Worm (Caenorhabditis elegans) whole organism, early embryonic: ENCODE measurements around the gene T01D1.7.

Experiments used
- B0310.2 ChIP-seq: sonication (generic microtip); optimal IDR thresholded peaks from 2 replicates; lab custom pipeline; 2016; ENCODE audit warnings: mild to moderate bottlenecking, missing genetic modification characterization, missing compliant biosample characterization
- F13C5.2 ChIP-seq: sonication (generic microtip); optimal IDR thresholded peaks from 2 replicates; lab custom pipeline; 2017; ENCODE audit warnings: mild to moderate bottlenecking, missing genetic modification characterization, inconsistent platforms, missing compliant biosample characterization
- aly-1 ChIP-seq: sonication (generic microtip); optimal IDR thresholded peaks from 2 replicates; lab custom pipeline; 2016; ENCODE audit warnings: missing genetic modification characterization, missing compliant biosample characterization
- ama-1 ChIP-seq: fragments of 150-350 bp; optimal IDR thresholded peaks from 2 replicates; lab custom pipeline; 2014
- ceh-13 ChIP-seq: fragments of 200-800 bp; sonication (Bioruptor generic); optimal IDR thresholded peaks from 2 replicates; lab custom pipeline; 2018; ENCODE audit warnings: mild to moderate bottlenecking, missing genetic modification characterization, missing compliant biosample characterization
- ceh-36 ChIP-seq: sonication (generic microtip); optimal IDR thresholded peaks from 2 replicates; lab custom pipeline; 2016; ENCODE audit warnings: missing genetic modification characterization, inconsistent platforms, missing compliant biosample characterization
- ets-7 ChIP-seq: sonication (generic microtip); optimal IDR thresholded peaks from 2 replicates; lab custom pipeline; 2016; ENCODE audit warnings: missing genotype, missing genetic modification characterization, missing compliant biosample characterization
- flt-1 ChIP-seq: fragments of 200-800 bp; sonication (Bioruptor generic); IDR thresholded peaks from 2 replicates; pipeline ENCODE4 v1.3.6; 2022; ENCODE audit warnings: missing genetic modification characterization, missing compliant biosample characterization
- hmbx-1 ChIP-seq: sonication (generic microtip); optimal IDR thresholded peaks from 2 replicates; lab custom pipeline; 2016; ENCODE audit warnings: mild to moderate bottlenecking, missing genetic modification characterization, missing compliant biosample characterization
- hmg-4 ChIP-seq: fragments of 200-800 bp; sonication (Bioruptor generic); optimal IDR thresholded peaks from 2 replicates; lab custom pipeline; 2018; ENCODE audit warnings: mild to moderate bottlenecking, missing genetic modification characterization, missing compliant biosample characterization
- hnd-1 ChIP-seq: sonication (generic microtip); optimal IDR thresholded peaks from 2 replicates; lab custom pipeline; 2016; ENCODE audit warnings: missing genetic modification characterization, missing compliant biosample characterization
- pes-1 ChIP-seq: fragments of 200-800 bp; sonication (Bioruptor generic); IDR thresholded peaks from 2 replicates; pipeline ENCODE4 v1.3.6; 2022; ENCODE audit warnings: missing genetic modification reagents, missing genetic modification characterization, missing compliant biosample characterization
- scrt-1 ChIP-seq: fragments of 200-800 bp; sonication (Bioruptor generic); IDR thresholded peaks from 2 replicates; pipeline ENCODE4 v1.3.6; 2022; ENCODE audit warnings: missing genetic modification characterization, missing compliant biosample characterization
- sea-1 ChIP-seq: fragments of 200-800 bp; sonication (Bioruptor generic); conservative IDR thresholded peaks from 2 replicates; pipeline ENCODE4 v1.3.6; 2022; ENCODE audit warnings: missing genetic modification characterization, missing compliant biosample characterization
- tbx-11 ChIP-seq: fragments of 200-800 bp; sonication (Bioruptor generic); IDR thresholded peaks from 2 replicates; pipeline ENCODE4 v1.3.6; 2022; ENCODE audit warnings: missing genetic modification characterization, missing compliant biosample characterization
- tbx-37 ChIP-seq: fragments of 200-800 bp; sonication (Bioruptor generic); conservative IDR thresholded peaks from 2 replicates; pipeline ENCODE4 v1.3.6; 2022; ENCODE audit warnings: missing genetic modification reagents, missing genetic modification characterization, missing compliant biosample characterization
- tra-4 ChIP-seq: sonication (generic microtip); optimal IDR thresholded peaks from 2 replicates; lab custom pipeline; 2017; ENCODE audit warnings: missing genetic modification characterization, missing compliant biosample characterization

Gene T01D1.7

ce11 chrII:159294-159922 lies 14.2 kb downstream of the T01D1.7 start:
- TF ChIP-seq flt-1 (GFP tag; lab: Robert Waterston, UW) (no peak), B0310.2 (tag; lab: Kevin White, UChicago) (no peak), sea-1 (GFP tag; lab: Robert Waterston, UW) (no peak), hmbx-1 (no peak), tbx-11 (GFP tag; lab: Robert Waterston, UW) (no peak), aly-1 (tag; lab: Kevin White, UChicago) (no peak), ama-1 (lab: Kevin White, UChicago) (no peak), ets-7 (tag; lab: Kevin White, UChicago) (no peak), F13C5.2 (tag; lab: Kevin White, UChicago) (no peak)

- TF ChIP-seq ceh-36 (tag; lab: Kevin White, UChicago) (no peak), tbx-11 (GFP tag; lab: Robert Waterston, UW) (no peak), flt-1 (GFP tag; lab: Robert Waterston, UW) (no peak), sea-1 (GFP tag; lab: Robert Waterston, UW) (no peak), hnd-1 (no peak), tbx-37 (GFP tag; lab: Robert Waterston, UW) (no peak), pes-1 (GFP tag; lab: Robert Waterston, UW) (no peak), scrt-1 (GFP tag; lab: Robert Waterston, UW) (no peak), B0310.2 (tag; lab: Kevin White, UChicago) (no peak), ets-7 (tag; lab: Kevin White, UChicago) (no peak), F13C5.2 (tag; lab: Kevin White, UChicago) (no peak), hmg-4 (GFP tag; lab: Kevin White, UChicago) (no peak), tra-4 (tag; lab: Kevin White, UChicago) (no peak), aly-1 (tag; lab: Kevin White, UChicago) (no peak), hmbx-1 (no peak), ama-1 (lab: Kevin White, UChicago) (no peak), ceh-13 (no peak)
Observed at ce11 chrII:158004-158731, 15.4 kb downstream of the T01D1.7 start.

- TF ChIP-seq hmg-4 (GFP tag; lab: Kevin White, UChicago) (no peak), ceh-13 (no peak), tbx-11 (GFP tag; lab: Robert Waterston, UW) (no peak), sea-1 (GFP tag; lab: Robert Waterston, UW) (no peak), hmbx-1 (no peak), aly-1 (tag; lab: Kevin White, UChicago) (no peak), ets-7 (tag; lab: Kevin White, UChicago) (no peak)
Observed at ce11 chrII:156999-157499, 16.5 kb downstream of the T01D1.7 start.

DNA sequence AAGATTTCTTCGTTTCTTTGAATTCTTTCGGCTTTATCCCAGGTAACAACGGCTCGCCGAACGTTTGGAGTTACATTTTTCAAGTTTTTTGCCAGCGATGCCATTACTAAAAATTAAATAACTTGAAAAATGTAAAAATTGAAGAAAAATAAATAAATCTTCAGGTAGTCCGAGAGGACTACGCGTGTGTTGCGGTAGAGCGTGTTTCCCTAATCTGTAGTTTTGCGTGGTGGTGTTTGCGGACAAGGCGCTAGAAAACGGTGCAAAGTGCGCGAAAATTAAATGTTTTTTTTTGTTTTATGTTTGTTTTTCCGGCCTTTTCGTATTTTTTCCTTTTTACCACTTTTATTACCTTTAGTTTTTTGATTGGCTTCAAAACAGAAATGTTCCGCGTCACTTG lies 17.7 kb downstream of the T01D1.7 start, which contains the start of gene mrpl-28:
mrpl-28 (minus strand) TSS at position 106 of the 400 bp plus-strand sequence.
- 0 out of 2 replicates have a peak, but pooled peaks have one; percentile 15 for TF ChIP-seq scrt-1 (GFP tag; lab: Robert Waterston, UW)
- peak; percentile 66 for TF ChIP-seq F13C5.2 (tag; lab: Kevin White, UChicago)
- TF ChIP-seq sea-1 (GFP tag; lab: Robert Waterston, UW), result 0 out of 2 replicates have a peak, but pooled peaks have one; percentile 42
- no peak for TF ChIP-seq ets-7 (tag; lab: Kevin White, UChicago)

DNA sequence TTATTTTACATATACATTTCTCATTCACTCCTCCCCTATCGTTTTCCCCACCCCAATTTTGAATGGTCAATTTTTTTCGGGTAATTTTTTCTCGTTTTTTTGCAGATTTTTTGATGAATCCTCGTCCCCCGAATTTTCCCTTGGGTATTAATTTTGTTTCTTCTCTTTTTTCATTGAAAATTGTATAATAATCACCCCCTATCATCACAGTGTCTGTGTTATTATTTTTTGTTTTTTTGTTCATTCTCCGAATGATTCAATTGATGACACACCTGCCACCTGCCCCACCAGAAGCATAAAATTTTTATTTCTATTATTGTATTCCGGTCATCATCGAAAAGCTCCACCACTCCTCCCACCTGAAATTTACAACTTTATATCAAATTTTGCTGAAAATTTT lies 21.3 kb downstream of the T01D1.7 start, which contains the start of gene T25D3.3:
T25D3.3 (plus strand) TSS at position 301 of the 400 bp plus-strand sequence.
- TF ChIP-seq ceh-13, result no peak
- no peak for TF ChIP-seq F13C5.2 (tag; lab: Kevin White, UChicago)
- no peak for TF ChIP-seq flt-1 (GFP tag; lab: Robert Waterston, UW)
- TF ChIP-seq ceh-36 (tag; lab: Kevin White, UChicago), result no peak
- TF ChIP-seq B0310.2 (tag; lab: Kevin White, UChicago), result no peak
- no peak for TF ChIP-seq aly-1 (tag; lab: Kevin White, UChicago)
- TF ChIP-seq sea-1 (GFP tag; lab: Robert Waterston, UW), result no peak
- TF ChIP-seq tbx-37 (GFP tag; lab: Robert Waterston, UW), result no peak
- TF ChIP-seq ama-1 (lab: Kevin White, UChicago), result no peak
- TF ChIP-seq pes-1 (GFP tag; lab: Robert Waterston, UW), result no peak
- TF ChIP-seq hmbx-1, result no peak
- no peak for TF ChIP-seq hnd-1
- no peak for TF ChIP-seq scrt-1 (GFP tag; lab: Robert Waterston, UW)
- TF ChIP-seq ets-7 (tag; lab: Kevin White, UChicago), result no peak
- no peak for TF ChIP-seq tbx-11 (GFP tag; lab: Robert Waterston, UW)
- no peak for TF ChIP-seq tra-4 (tag; lab: Kevin White, UChicago)
- no peak for TF ChIP-seq hmg-4 (GFP tag; lab: Kevin White, UChicago)

DNA sequence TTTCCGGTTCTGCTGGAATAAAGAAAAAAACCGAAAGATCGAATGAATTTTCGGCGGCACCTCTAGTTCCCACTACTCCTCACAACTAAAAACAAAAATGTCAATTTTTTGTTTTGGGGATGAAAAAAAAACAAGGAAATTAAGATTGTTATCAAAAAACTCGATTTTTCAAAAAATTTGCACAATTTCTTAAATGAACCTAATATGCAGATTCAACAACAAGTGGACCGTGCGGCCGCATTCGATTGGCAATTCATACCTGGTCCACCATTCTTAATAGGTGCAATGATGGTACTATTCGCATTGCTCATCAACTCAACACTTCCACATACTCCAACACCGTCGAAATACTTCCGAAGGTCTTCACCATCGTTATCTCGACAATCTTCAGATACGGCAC lies 22.1 kb downstream of the T01D1.7 start:
- no peak for TF ChIP-seq hmg-4 (GFP tag; lab: Kevin White, UChicago)

DNA sequence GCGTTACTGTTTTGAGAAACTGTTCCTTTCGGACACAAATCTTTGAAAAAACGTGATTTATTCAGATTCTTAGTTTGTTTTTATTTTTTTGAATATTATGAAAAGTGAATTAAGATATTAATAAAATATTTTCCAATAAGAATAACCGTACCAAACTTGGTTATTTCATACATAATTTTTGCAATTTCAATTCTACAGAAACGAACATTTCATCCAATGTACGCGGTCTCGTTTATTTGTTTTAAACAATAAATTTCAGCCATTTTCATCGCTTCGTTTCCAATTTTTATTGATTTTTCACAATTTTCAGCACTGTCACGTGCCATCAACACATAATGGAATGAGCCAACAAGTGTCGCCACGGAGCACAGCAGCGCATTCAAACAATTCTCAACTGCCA lies 26.6 kb downstream of the T01D1.7 start, which contains the start of gene T25D3.4:
T25D3.4 (plus strand) TSS at position 301 of the 400 bp plus-strand sequence.
- no peak for TF ChIP-seq flt-1 (GFP tag; lab: Robert Waterston, UW)
- no peak for TF ChIP-seq tra-4 (tag; lab: Kevin White, UChicago)
- TF ChIP-seq pes-1 (GFP tag; lab: Robert Waterston, UW), result no peak
- no peak for TF ChIP-seq aly-1 (tag; lab: Kevin White, UChicago)
- TF ChIP-seq F13C5.2 (tag; lab: Kevin White, UChicago), result no peak
- no peak for TF ChIP-seq tbx-11 (GFP tag; lab: Robert Waterston, UW)
- TF ChIP-seq ets-7 (tag; lab: Kevin White, UChicago), result no peak
- no peak for TF ChIP-seq sea-1 (GFP tag; lab: Robert Waterston, UW)
- TF ChIP-seq hmg-4 (GFP tag; lab: Kevin White, UChicago), result no peak
- TF ChIP-seq tbx-37 (GFP tag; lab: Robert Waterston, UW), result no peak
- no peak for TF ChIP-seq ama-1 (lab: Kevin White, UChicago)
- no peak for TF ChIP-seq ceh-13
